Fruit fly (Drosophila melanogaster) whole organism, embryonic: Measurements from ENCODE around the gene tomb.
A peak's percentile ranks its signal among the peaks of the same experiment; 100 is the strongest.

ENCODE experiments used
- Awh ChIP-seq: fragments of 200-800 bp; sonication (Bioruptor generic); IDR thresholded peaks from 2 replicates; pipeline ENCODE4, ENCODE4 v1.3.6; 2022; ENCODE audit warnings: missing biosample characterization, missing genetic modification characterization
- CG1233 ChIP-seq: fragments of 200-800 bp; sonication (Bioruptor generic); optimal IDR thresholded peaks from 4 replicates; lab custom pipeline; 2018; ENCODE audit warnings: missing biosample characterization, mild to moderate bottlenecking, missing genetic modification characterization
- CG12391 ChIP-seq: fragments of 200-800 bp; sonication (Bioruptor generic); optimal IDR thresholded peaks from 3 replicates; lab custom pipeline; 2018; ENCODE audit warnings: missing biosample characterization, mild to moderate bottlenecking, missing genetic modification characterization, moderate library complexity
- CG12769 ChIP-seq: fragments of 200-800 bp; sonication (Bioruptor generic); optimal IDR thresholded peaks from 2 replicates; lab custom pipeline; 2019; ENCODE audit warnings: missing biosample characterization, mild to moderate bottlenecking, missing genetic modification characterization, moderate library complexity
- CG14050 ChIP-seq: fragments of 200-800 bp; sonication (Bioruptor generic); IDR thresholded peaks from 3 replicates; pipeline ENCODE4 v1.3.6; 2022; ENCODE audit warnings: missing biosample characterization, missing genetic modification characterization
- CG1647 ChIP-seq: fragments of 200-800 bp; sonication (Bioruptor generic); optimal IDR thresholded peaks from 3 replicates; lab custom pipeline; 2016; ENCODE audit warnings: missing biosample characterization, missing genetic modification characterization
- CG16863 ChIP-seq: fragments of 200-800 bp; sonication (Bioruptor generic); optimal IDR thresholded peaks from 3 replicates; lab custom pipeline; 2016; ENCODE audit warnings: missing biosample characterization, missing genetic modification characterization
- CG18262 ChIP-seq: fragments of 200-800 bp; optimal IDR thresholded peaks from 3 replicates; lab custom pipeline; 2019; ENCODE audit warnings: missing biosample characterization, mild to moderate bottlenecking, missing genetic modification characterization, moderate library complexity
- CG2120 ChIP-seq: fragments of 200-800 bp; sonication (Bioruptor generic); optimal IDR thresholded peaks from 3 replicates; lab custom pipeline; 2016; ENCODE audit warnings: missing biosample characterization, missing genetic modification characterization
- CG31224 ChIP-seq: fragments of 200-800 bp; sonication (Bioruptor generic); IDR thresholded peaks from 2 replicates; pipeline ENCODE4 v1.3.6; 2022; ENCODE audit warnings: missing biosample characterization, missing genetic modification characterization
- CG31388 ChIP-seq: fragments of 200-800 bp; sonication (Bioruptor generic); optimal IDR thresholded peaks from 2 replicates; lab custom pipeline; 2016; ENCODE audit warnings: missing biosample characterization, missing genetic modification characterization
- CG34376 ChIP-seq: fragments of 200-800 bp; sonication (Bioruptor generic); optimal IDR thresholded peaks from 2 replicates; lab custom pipeline; 2018; ENCODE audit warnings: missing biosample characterization, mild to moderate bottlenecking, missing genetic modification characterization
- CG4820 ChIP-seq: fragments of 200-800 bp; sonication (Bioruptor generic); optimal IDR thresholded peaks from 3 replicates; lab custom pipeline; 2016; ENCODE audit warnings: missing biosample characterization, missing genetic modification characterization
- CG9609 ChIP-seq: fragments of 200-800 bp; sonication (Bioruptor generic); optimal IDR thresholded peaks from 3 replicates; lab custom pipeline; 2016; ENCODE audit warnings: missing biosample characterization, missing genetic modification characterization
- CTCF ChIP-seq: fragments of 200-800 bp; sonication (Bioruptor generic); optimal IDR thresholded peaks from 2 replicates; lab custom pipeline; 2017; ENCODE audit warnings: missing biosample characterization, mild to moderate bottlenecking, missing genetic modification characterization, moderate library complexity
- Dfd ChIP-seq, 2 experiments: fragments of >200 bp; optimal IDR thresholded peaks; 2 replicates each; lab custom pipeline; 2017; ENCODE audit warnings: missing biosample characterization in 2 of 2, missing genetic modification characterization in 2 of 2
- Doc3 ChIP-seq: fragments of 200-800 bp; sonication (Bioruptor generic); IDR thresholded peaks from 3 replicates; pipeline ENCODE4 v1.3.6; 2022; ENCODE audit warnings: missing biosample characterization, missing genetic modification characterization; ENCODE audit not compliant: partially characterized antibody
- Fer1 ChIP-seq: fragments of 200-800 bp; sonication (Bioruptor generic); optimal IDR thresholded peaks from 2 replicates; lab custom pipeline; 2017; ENCODE audit warnings: missing biosample characterization, mild to moderate bottlenecking, missing genetic modification characterization
- Hand ChIP-seq: fragments of 200-800 bp; sonication (Bioruptor generic); optimal IDR thresholded peaks from 2 replicates; lab custom pipeline; 2017; ENCODE audit warnings: mild to moderate bottlenecking, missing biosample characterization, missing genetic modification reagents, missing genetic modification characterization
- Hmr ChIP-seq: fragments of 200-800 bp; sonication (Bioruptor generic); optimal IDR thresholded peaks from 3 replicates; lab custom pipeline; 2017; ENCODE audit warnings: mild to moderate bottlenecking, missing biosample characterization, missing genetic modification reagents, missing genetic modification characterization
- NFAT ChIP-seq: fragments of 200-800 bp; sonication (Bioruptor generic); IDR thresholded peaks from 2 replicates; pipeline ENCODE4 v1.3.6; 2022; ENCODE audit warnings: missing biosample characterization, missing genetic modification characterization
- Nf-YB ChIP-seq: fragments of 200-800 bp; sonication (Bioruptor generic); optimal IDR thresholded peaks from 3 replicates; lab custom pipeline; 2019; ENCODE audit warnings: missing biosample characterization, mild to moderate bottlenecking, missing genetic modification characterization, moderate library complexity
- Nf-YC ChIP-seq: fragments of 200-800 bp; optimal IDR thresholded peaks from 3 replicates; lab custom pipeline; 2019; ENCODE audit warnings: missing biosample characterization, mild to moderate bottlenecking, missing genetic modification characterization, moderate library complexity
- Oli ChIP-seq: fragments of 200-800 bp; sonication (Bioruptor generic); optimal IDR thresholded peaks from 2 replicates; lab custom pipeline; 2018; ENCODE audit warnings: missing biosample characterization, mild to moderate bottlenecking, missing genetic modification characterization, moderate library complexity
- Ptx1 ChIP-seq: fragments of 200-800 bp; sonication (Bioruptor generic); IDR thresholded peaks from 2 replicates; pipeline ENCODE4 v1.3.6; 2022; ENCODE audit warnings: missing biosample characterization, missing genetic modification characterization
- Rx ChIP-seq: fragments of 200-800 bp; sonication (Bioruptor generic); IDR thresholded peaks from 2 replicates; pipeline ENCODE4 v1.3.6; 2022; ENCODE audit warnings: missing biosample characterization, missing genetic modification characterization
- Tbp ChIP-seq: fragments of >200 bp; optimal IDR thresholded peaks from 2 replicates; lab custom pipeline; 2018; ENCODE audit warnings: missing biosample characterization, missing genetic modification characterization
- abd-A ChIP-seq: fragments of 200-800 bp; sonication (Bioruptor generic); optimal IDR thresholded peaks from 3 replicates; lab custom pipeline; 2019; ENCODE audit warnings: missing biosample characterization, mild to moderate bottlenecking, missing genetic modification characterization, moderate library complexity
- bowl ChIP-seq: fragments of 200-800 bp; sonication (Bioruptor generic); IDR thresholded peaks from 2 replicates; pipeline ENCODE4 v1.3.6; 2022; ENCODE audit warnings: missing biosample characterization, missing genetic modification characterization
- dpn ChIP-seq, 2 experiments: fragments of 200-800 bp; sonication (Bioruptor generic); optimal IDR thresholded peaks; 3 replicates each; lab custom pipeline; 2016; ENCODE audit warnings: missing biosample characterization in 2 of 2, missing genetic modification characterization in 2 of 2
- ewg ChIP-seq: fragments of 200-800 bp; sonication (Bioruptor generic); optimal IDR thresholded peaks from 3 replicates; lab custom pipeline; 2017; ENCODE audit warnings: mild to moderate bottlenecking, missing biosample characterization, missing genetic modification reagents, missing genetic modification characterization
- gem ChIP-seq: fragments of 200-800 bp; sonication (Bioruptor generic); optimal IDR thresholded peaks from 2 replicates; lab custom pipeline; 2019; ENCODE audit warnings: missing biosample characterization, mild to moderate bottlenecking, missing genetic modification characterization, moderate library complexity
- gfzf ChIP-seq: fragments of 200-800 bp; sonication (Bioruptor generic); optimal IDR thresholded peaks from 2 replicates; lab custom pipeline; 2016; ENCODE audit warnings: missing biosample characterization, mild to moderate bottlenecking, missing genetic modification characterization, moderate library complexity
- gsb-n ChIP-seq: fragments of 200-800 bp; sonication (Bioruptor generic); optimal IDR thresholded peaks from 3 replicates; lab custom pipeline; 2018; ENCODE audit warnings: missing biosample characterization, mild to moderate bottlenecking, missing genetic modification characterization
- kay ChIP-seq: fragments of 200-800 bp; sonication (Bioruptor generic); optimal IDR thresholded peaks from 2 replicates; lab custom pipeline; 2016; ENCODE audit warnings: missing biosample characterization, missing genetic modification characterization
- oc ChIP-seq: fragments of 200-800 bp; sonication (Bioruptor generic); optimal IDR thresholded peaks from 2 replicates; lab custom pipeline; 2018; ENCODE audit warnings: missing biosample characterization, mild to moderate bottlenecking, missing genetic modification characterization, moderate library complexity
- repo ChIP-seq: fragments of 200-800 bp; sonication (Bioruptor generic); optimal IDR thresholded peaks from 2 replicates; lab custom pipeline; 2016; ENCODE audit warnings: missing biosample characterization, missing genetic modification characterization
- salm ChIP-seq: fragments of 200-800 bp; sonication (Bioruptor generic); optimal IDR thresholded peaks from 2 replicates; lab custom pipeline; 2018; ENCODE audit warnings: missing biosample characterization, mild to moderate bottlenecking, missing genetic modification characterization
- scrt ChIP-seq: fragments of 200-800 bp; sonication (Bioruptor generic); optimal IDR thresholded peaks from 2 replicates; lab custom pipeline; 2018; ENCODE audit warnings: missing biosample characterization, mild to moderate bottlenecking, missing genetic modification characterization, moderate library complexity
- sens ChIP-seq: fragments of 200-800 bp; sonication (Bioruptor generic); peaks from one replicate; lab custom pipeline; 2016; ENCODE audit warnings: missing biosample characterization, missing genetic modification characterization
- sisA ChIP-seq: fragments of 200-800 bp; sonication (Bioruptor generic); IDR thresholded peaks from 2 replicates; pipeline ENCODE4 v1.3.6; 2022; ENCODE audit warnings: missing biosample characterization, missing genetic modification characterization
- trh ChIP-seq: fragments of 200-800 bp; sonication (Bioruptor generic); optimal IDR thresholded peaks from 2 replicates; lab custom pipeline; 2016; ENCODE audit warnings: missing biosample characterization, missing genetic modification characterization
- z ChIP-seq: fragments of 200-800 bp; sonication (Bioruptor generic); IDR thresholded peaks from 3 replicates; pipeline ENCODE4 v1.3.6; 2022; ENCODE audit warnings: missing biosample characterization, missing genetic modification characterization
- zf30C ChIP-seq: fragments of 200-800 bp; sonication (Bioruptor generic); optimal IDR thresholded peaks from 3 replicates; lab custom pipeline; 2018; ENCODE audit warnings: missing biosample characterization, mild to moderate bottlenecking, missing genetic modification characterization

The tomb gene

dm6 chr2L:5514946-5515345 is 21.6 kb downstream of the tomb start:
- TF ChIP-seq CG9609 (GFP tag; lab: Kevin White, UChicago) (no peak), Nf-YC (tag; lab: Kevin White, UChicago) (peak; percentile 74), abd-A (tag; lab: Kevin White, UChicago) (peak; percentile 73), z (GFP tag; lab: Robert Waterston, UW) (peak; percentile 54; the same call in 1 of the 3 replicates), ewg (peak; percentile 61), CG1233 (no peak), CG34376 (GFP tag; lab: Kevin White, UChicago) (no peak), Nf-YB (GFP tag; lab: Kevin White, UChicago) (peak; percentile 43), bowl (GFP tag; lab: Robert Waterston, UW) (no peak)

dm6 chr2L:5507823-5508438 is 28.6 kb downstream of the tomb start:
- no peak for TF ChIP-seq CG14050 (GFP tag; lab: Robert Waterston, UW)
- peak; percentile 30 for TF ChIP-seq ewg
- no peak for TF ChIP-seq salm
- TF ChIP-seq gsb-n, result peak; percentile 38
- TF ChIP-seq Ptx1 (GFP tag; lab: Robert Waterston, UW), result 0 out of 2 replicates have a peak, but pooled peaks have one; percentile 12
- TF ChIP-seq sisA, result 0 out of 2 replicates have a peak, but pooled peaks have one; percentile 20
- no peak for TF ChIP-seq NFAT (GFP tag; lab: Robert Waterston, UW)
- peak; percentile 59 for TF ChIP-seq Nf-YC (tag; lab: Kevin White, UChicago)
- peak; percentile 60 for TF ChIP-seq Nf-YB (GFP tag; lab: Kevin White, UChicago)
- no peak for TF ChIP-seq gem
- peak; percentile 69 for TF ChIP-seq sens (GFP tag; lab: Kevin White, UChicago)
- TF ChIP-seq trh (GFP tag; lab: Kevin White, UChicago), result no peak

DNA sequence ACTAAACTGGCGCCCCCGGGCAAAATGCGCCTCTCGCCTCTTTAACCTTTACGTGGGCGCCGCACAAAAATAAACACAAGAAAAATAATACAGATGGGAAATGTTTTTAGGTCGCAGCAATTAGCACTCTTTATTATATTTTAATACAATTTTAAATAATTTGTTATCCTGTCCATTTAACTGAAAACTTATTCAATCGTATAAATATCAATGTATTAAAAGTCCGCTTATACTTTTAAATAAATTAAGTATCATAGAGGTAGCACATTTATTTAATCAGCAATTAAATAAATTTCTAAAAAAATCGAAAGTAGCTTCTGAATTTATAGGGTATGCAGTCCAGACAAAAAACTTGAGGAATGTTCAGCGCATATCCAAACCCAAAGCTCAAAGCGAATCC is 29.5 kb downstream of the tomb start:
- TF ChIP-seq scrt (no peak), Dfd (GFP tag; optimal IDR thresholded peaks at IDR 0.05; lab: Kevin White, UChicago) (no peak)
- TF ChIP-seq, all 482 proteins: peak for 0

- TF ChIP-seq CG12391 (tag; lab: Kevin White, UChicago) (peak; percentile 0), CG31224 (no peak), gem (peak; percentile 33), CG1647 (GFP tag; lab: Kevin White, UChicago) (no peak), Oli (tag; lab: Kevin White, UChicago) (peak; percentile 11), Fer1 (GFP tag; lab: Kevin White, UChicago) (no peak), CTCF (GFP tag; lab: Kevin White, UChicago) (no peak), Hand (GFP tag; lab: Kevin White, UChicago) (no peak)
Observed at dm6 chr2L:5505130-5505529, 31.4 kb downstream of the tomb start.

DNA sequence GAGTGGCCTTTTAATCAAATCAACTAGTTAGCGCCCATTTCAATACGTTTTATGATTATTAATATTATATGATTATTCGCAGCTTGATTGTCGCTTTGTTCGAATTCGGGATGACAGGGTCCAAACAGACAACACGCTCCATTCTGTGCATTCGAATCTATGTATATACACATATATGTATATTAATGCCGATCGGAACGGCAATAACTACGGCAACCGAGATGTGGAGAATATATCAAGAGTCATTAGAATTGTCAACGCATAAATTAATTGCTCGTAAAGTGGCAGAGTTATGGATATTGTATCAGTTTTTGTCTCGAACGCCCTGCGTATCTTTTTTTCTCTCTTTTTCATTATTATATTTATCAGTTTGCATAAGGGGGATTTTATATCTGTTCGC is 33.7 kb downstream of the tomb start:
- TF ChIP-seq abd-A (tag; lab: Kevin White, UChicago), result peak; percentile 98
- no peak for TF ChIP-seq CG18262 (tag; lab: Kevin White, UChicago)
- TF ChIP-seq CG12769, result peak; percentile 50
- no peak for TF ChIP-seq Doc3 (GFP tag; lab: Robert Waterston, UW)
- no peak for TF ChIP-seq Hmr (GFP tag; lab: Kevin White, UChicago)
- TF ChIP-seq CG31388, result no peak
- no peak for TF ChIP-seq CG2120
- no peak for TF ChIP-seq gfzf (GFP tag; lab: Kevin White, UChicago)
- no peak for TF ChIP-seq zf30C
- TF ChIP-seq repo (GFP tag; lab: Kevin White, UChicago), result no peak
- TF ChIP-seq dpn (GFP tag; optimal IDR thresholded peaks at IDR 0.05; lab: Kevin White, UChicago), result no peak
- TF ChIP-seq CG16863 (GFP tag; lab: Kevin White, UChicago), result no peak
- no peak for TF ChIP-seq kay (GFP tag; lab: Kevin White, UChicago)
- TF ChIP-seq Awh, result peak; percentile 61; the same call in 1 of the 2 replicates
- no peak for TF ChIP-seq Rx (GFP tag; lab: Robert Waterston, UW)
- TF ChIP-seq CG4820, result no peak
- TF ChIP-seq Tbp (GFP tag; lab: Kevin White, UChicago), result no peak
- TF ChIP-seq oc (tag; lab: Kevin White, UChicago), result no peak
